Worm (Caenorhabditis elegans): Measurements from ENCODE around the gene D2045.8.

D2045.8 gene

ce11 chrIII:10506699-10507248 lies 24.7 kb downstream of the D2045.8 start, which contains the start of the genes sip-1 and sly-1 (continued):
- TF ChIP-seq efl-3 (GFP tag; optimal IDR thresholded peaks at IDR 0.05), result no peak
- peak; percentile 58 for TF ChIP-seq fos-1 (tag; optimal IDR thresholded peaks at IDR 0.05)
- TF ChIP-seq ztf-11 (tag; optimal IDR thresholded peaks at IDR 0.05), result peak in 1 of 2 experiments; percentile 64
- TF ChIP-seq ztf-4 (tag; optimal IDR thresholded peaks at IDR 0.05), result peak; percentile 25
- peak; percentile 56 for TF ChIP-seq ceh-8 (GFP tag; optimal IDR thresholded peaks at IDR 0.05)
- peak; percentile 84 for TF ChIP-seq dsc-1 (tag; optimal IDR thresholded peaks at IDR 0.05)
- TF ChIP-seq elt-3 (tag; optimal IDR thresholded peaks at IDR 0.05), result peak in 2 of 6 experiments; percentile 62 to 75
- peak; percentile 92 to 94 for TF ChIP-seq lsy-2 (tag; optimal IDR thresholded peaks at IDR 0.05)
- peak; percentile 73 for TF ChIP-seq F16B12.6 (tag; optimal IDR thresholded peaks at IDR 0.05)
- TF ChIP-seq irx-1 (tag; optimal IDR thresholded peaks at IDR 0.05), result peak; percentile 83
- TF ChIP-seq jun-1 (tag; optimal IDR thresholded peaks at IDR 0.05), result peak; percentile 75
- peak; percentile 84 for TF ChIP-seq C16A3.4 (tag; optimal IDR thresholded peaks at IDR 0.05)
- TF ChIP-seq nhr-28 (tag; optimal IDR thresholded peaks at IDR 0.05), result no peak
- TF ChIP-seq vab-15 (tag; optimal IDR thresholded peaks at IDR 0.05), result no peak
- peak; percentile 88 for TF ChIP-seq skn-1 (tag; optimal IDR thresholded peaks at IDR 0.05)
- no peak for TF ChIP-seq sptf-1 (tag; optimal IDR thresholded peaks at IDR 0.05)
- peak; percentile 85 for TF ChIP-seq lin-14 (GFP tag; optimal IDR thresholded peaks at IDR 0.05)
- TF ChIP-seq C04F5.9 (tag; optimal IDR thresholded peaks at IDR 0.05), result peak; percentile 74
- peak; percentile 79 for TF ChIP-seq unc-86 (tag; optimal IDR thresholded peaks at IDR 0.05)
- no peak for TF ChIP-seq egl-27 (tag; optimal IDR thresholded peaks at IDR 0.05)
- peak; percentile 80 for TF ChIP-seq blmp-1 (tag; optimal IDR thresholded peaks at IDR 0.05)
- peak; percentile 60 for TF ChIP-seq nhr-11 (tag; optimal IDR thresholded peaks at IDR 0.05)
- TF ChIP-seq fkh-10 (GFP tag; optimal IDR thresholded peaks at IDR 0.05), result peak; percentile 32
- peak; percentile 82 for TF ChIP-seq unc-130 (tag; optimal IDR thresholded peaks at IDR 0.05)
- TF ChIP-seq mdl-1 (tag; optimal IDR thresholded peaks at IDR 0.05), result peak in 1 of 2 experiments; percentile 77
- TF ChIP-seq nhr-20 (tag; optimal IDR thresholded peaks at IDR 0.05), result peak; percentile 84
- peak; percentile 92 for TF ChIP-seq rnt-1 (tag; optimal IDR thresholded peaks at IDR 0.05)
- peak; percentile 83 for TF ChIP-seq nhr-19 (GFP tag; conservative IDR thresholded peaks at IDR 0.05)
- no peak for TF ChIP-seq nhr-84 (tag; optimal IDR thresholded peaks at IDR 0.05)
- peak; percentile 91 for TF ChIP-seq lin-15B (tag; optimal IDR thresholded peaks at IDR 0.05)
- peak; percentile 88 for TF ChIP-seq nhr-90 (tag; optimal IDR thresholded peaks at IDR 0.05; ENCODE audit: poor library complexity)
- TF ChIP-seq alr-1 (tag; optimal IDR thresholded peaks at IDR 0.05; ENCODE audit: borderline replicate concordance), result no peak
- peak; percentile 79 for TF ChIP-seq mab-9 (GFP tag; IDR thresholded peaks at IDR 0.05)
- TF ChIP-seq ceh-82 (tag; optimal IDR thresholded peaks at IDR 0.05), result peak; percentile 77 to 86 (median 80)
- no peak for TF ChIP-seq ceh-63 (GFP tag; optimal IDR thresholded peaks at IDR 0.05)
- no peak for TF ChIP-seq pqm-1 (tag; optimal IDR thresholded peaks at IDR 0.05)
- peak; percentile 77 for TF ChIP-seq isw-1 (GFP tag; IDR thresholded peaks at IDR 0.05)

ce11 chrIII:10512570-10512969 lies 30.5 kb downstream of the D2045.8 start:
- TF ChIP-seq fkh-10 (GFP tag; optimal IDR thresholded peaks at IDR 0.05) (peak; percentile 80), lin-14 (GFP tag; optimal IDR thresholded peaks at IDR 0.05) (peak; percentile 30), hlh-17 (GFP tag; optimal IDR thresholded peaks at IDR 0.05; ENCODE audit: borderline replicate concordance) (no peak)

ce11 chrIII:10515751-10516150 lies 33.7 kb downstream of the D2045.8 start:
- TF ChIP-seq dsc-1 (tag; optimal IDR thresholded peaks at IDR 0.05) (no peak), zag-1 (tag; optimal IDR thresholded peaks at IDR 0.05) (no peak), lin-14 (GFP tag; optimal IDR thresholded peaks at IDR 0.05) (peak; percentile 62), efl-1 (optimal IDR thresholded peaks at IDR 0.05) (no peak), efl-1 (GFP tag; optimal IDR thresholded peaks at IDR 0.05 in 1 of 2) (peak in 1 of 2 experiments; percentile 84), fkh-10 (GFP tag; optimal IDR thresholded peaks at IDR 0.05) (peak; percentile 41), jun-1 (tag; optimal IDR thresholded peaks at IDR 0.05) (no peak), unc-86 (tag; optimal IDR thresholded peaks at IDR 0.05) (peak; percentile 18)
